Fruit fly (Drosophila melanogaster): ENCODE measurements around the gene PAPLA1.

dm6 chr2L:8129996-8130641 is 29.3 kb downstream of the PAPLA1 start:
- TF ChIP-seq Crg-1 (GFP tag; optimal IDR thresholded peaks at IDR 0.05) (no peak), CG1620 (GFP tag; optimal IDR thresholded peaks at IDR 0.05) (no peak), cnc (optimal IDR thresholded peaks at IDR 0.05) (no peak), CG12768 (GFP tag; optimal IDR thresholded peaks at IDR 0.05) (no peak), Hr96 (GFP tag; optimal IDR thresholded peaks at IDR 0.05) (no peak), bab1 (GFP tag; optimal IDR thresholded peaks at IDR 0.05) (no peak), CG5204 (GFP tag; optimal IDR thresholded peaks at IDR 0.05) (no peak)
